Worm (Caenorhabditis elegans) whole organism, L1 larva: ENCODE data around the gene R05D8.11.

ENCODE experiments used
- fkh-10 ChIP-seq: sonication (generic microtip); optimal IDR thresholded peaks from 2 replicates; lab custom pipeline; 2017; ENCODE audit warnings: missing biosample characterization, missing genetic modification reagents, missing genetic modification characterization
- nhr-237 ChIP-seq: fragments of 150-350 bp; optimal IDR thresholded peaks from 2 replicates; lab custom pipeline; 2014; ENCODE audit warnings: missing biosample characterization, missing genetic modification characterization

- TF ChIP-seq fkh-10 (GFP tag; lab: Kevin White, UChicago) (no peak), nhr-237 (no peak)
Observed at ce11 chrV:2795998-2796397, 15.3 kb upstream of the R05D8.11 start, which contains the start of gene F54E2.2.
